Worm (Caenorhabditis elegans) whole organism, midembryonic: Measurements from ENCODE around the gene lim-4.

Source experiments
- T22C8.4 ChIP-seq: fragments of 200-800 bp; sonication (Bioruptor generic); IDR thresholded peaks from 2 replicates; pipeline ENCODE4 v1.3.6; 2022; ENCODE audit warnings: missing genetic modification characterization, missing compliant biosample characterization
- cog-1 ChIP-seq: sonication (generic microtip); optimal IDR thresholded peaks from 2 replicates; lab custom pipeline; 2016; ENCODE audit warnings: missing genetic modification characterization, missing compliant biosample characterization
- flt-1 ChIP-seq: fragments of 200-800 bp; sonication (Bioruptor generic); IDR thresholded peaks from 2 replicates; pipeline ENCODE4 v1.3.6; 2022; ENCODE audit warnings: missing genetic modification characterization, missing compliant biosample characterization
- klf-2 ChIP-seq: fragments of 200-800 bp; sonication (Bioruptor generic); conservative IDR thresholded peaks from 2 replicates; pipeline ENCODE4 v1.3.6; 2022; ENCODE audit warnings: missing genetic modification reagents, missing genetic modification characterization, missing compliant biosample characterization
- med-1 ChIP-seq: sonication (generic microtip); optimal IDR thresholded peaks from 2 replicates; lab custom pipeline; 2017; ENCODE audit warnings: missing genetic modification characterization, mild to moderate bottlenecking, missing compliant biosample characterization, antibody characterized with exemption, missing genetic modification reagents; ENCODE audit not compliant: insufficient read depth
- ref-1 ChIP-seq: fragments of 200-800 bp; sonication (Bioruptor generic); conservative IDR thresholded peaks from 2 replicates; pipeline ENCODE4 v1.3.6; 2022; ENCODE audit warnings: missing genetic modification reagents, missing genetic modification characterization, missing compliant biosample characterization
- tab-1 ChIP-seq: fragments of 200-800 bp; sonication (Bioruptor generic); IDR thresholded peaks from 2 replicates; pipeline ENCODE4 v1.3.6; 2022; ENCODE audit warnings: missing genetic modification characterization, missing compliant biosample characterization
- ztf-23 ChIP-seq: fragments of 200-800 bp; sonication (Bioruptor generic); IDR thresholded peaks from 2 replicates; pipeline ENCODE4 v1.3.6; 2022; ENCODE audit warnings: missing genetic modification reagents, missing genetic modification characterization, missing compliant biosample characterization
- ztf-29 ChIP-seq: fragments of 200-800 bp; sonication (Bioruptor generic); IDR thresholded peaks from 2 replicates; pipeline ENCODE4 v1.3.6; 2022; ENCODE audit warnings: missing genetic modification reagents, missing genetic modification characterization, missing compliant biosample characterization

lim-4 gene

ce11 chrX:3873445-3873844 lies at the start of gene lim-4:
Gene lim-4, minus strand, starts transcription at chrX:3873545.
- no peak for TF ChIP-seq T22C8.4 (GFP tag; lab: Robert Waterston, UW)
- no peak for TF ChIP-seq ref-1 (GFP tag; lab: Robert Waterston, UW)
- no peak for TF ChIP-seq ztf-23 (GFP tag; lab: Robert Waterston, UW)
- TF ChIP-seq tab-1: no peak
- TF ChIP-seq ztf-29 (GFP tag; lab: Robert Waterston, UW): no peak
- no peak for TF ChIP-seq klf-2 (GFP tag; lab: Robert Waterston, UW)
- no peak for TF ChIP-seq cog-1 (tag; lab: Kevin White, UChicago)
- TF ChIP-seq flt-1 (GFP tag; lab: Robert Waterston, UW): no peak
- TF ChIP-seq med-1 (GFP tag; lab: Kevin White, UChicago): no peak

ce11 chrX:3920747-3921146 lies 47.4 kb upstream of the lim-4 start:
- TF ChIP-seq ztf-29 (GFP tag; lab: Robert Waterston, UW) (no peak), flt-1 (GFP tag; lab: Robert Waterston, UW) (no peak), T22C8.4 (GFP tag; lab: Robert Waterston, UW) (no peak), ref-1 (GFP tag; lab: Robert Waterston, UW) (no peak), med-1 (GFP tag; lab: Kevin White, UChicago) (no peak), ztf-23 (GFP tag; lab: Robert Waterston, UW) (no peak), tab-1 (no peak), cog-1 (tag; lab: Kevin White, UChicago) (no peak), klf-2 (GFP tag; lab: Robert Waterston, UW) (no peak)

ce11 chrX:3920101-3920500 lies 46.8 kb upstream of the lim-4 start, which contains the start of gene T22B2.2:
Gene T22B2.2, plus strand, starts transcription at chrX:3920401.
- TF ChIP-seq ztf-29 (GFP tag; lab: Robert Waterston, UW): no peak
- TF ChIP-seq klf-2 (GFP tag; lab: Robert Waterston, UW): no peak
- no peak for TF ChIP-seq ztf-23 (GFP tag; lab: Robert Waterston, UW)
- TF ChIP-seq ref-1 (GFP tag; lab: Robert Waterston, UW): no peak
- TF ChIP-seq tab-1: no peak
- no peak for TF ChIP-seq cog-1 (tag; lab: Kevin White, UChicago)
- no peak for TF ChIP-seq flt-1 (GFP tag; lab: Robert Waterston, UW)
- no peak for TF ChIP-seq T22C8.4 (GFP tag; lab: Robert Waterston, UW)
- no peak for TF ChIP-seq med-1 (GFP tag; lab: Kevin White, UChicago)

ce11 chrX:3919689-3920088 lies 46.3 kb upstream of the lim-4 start:
- no peak for TF ChIP-seq med-1 (GFP tag; lab: Kevin White, UChicago)
- TF ChIP-seq ztf-23 (GFP tag; lab: Robert Waterston, UW): no peak
- TF ChIP-seq klf-2 (GFP tag; lab: Robert Waterston, UW): no peak
- no peak for TF ChIP-seq ref-1 (GFP tag; lab: Robert Waterston, UW)
- TF ChIP-seq ztf-29 (GFP tag; lab: Robert Waterston, UW): no peak
- TF ChIP-seq cog-1 (tag; lab: Kevin White, UChicago): no peak
- TF ChIP-seq tab-1: no peak
- TF ChIP-seq T22C8.4 (GFP tag; lab: Robert Waterston, UW): no peak
- TF ChIP-seq flt-1 (GFP tag; lab: Robert Waterston, UW): no peak

ce11 chrX:3918182-3918581 lies 44.8 kb upstream of the lim-4 start:
- TF ChIP-seq flt-1 (GFP tag; lab: Robert Waterston, UW) (no peak), tab-1 (no peak), klf-2 (GFP tag; lab: Robert Waterston, UW) (no peak), ref-1 (GFP tag; lab: Robert Waterston, UW) (no peak)

ce11 chrX:3917013-3917412 lies 43.7 kb upstream of the lim-4 start, which contains the start of gene T22B2.3:
Gene T22B2.3, plus strand, starts transcription at chrX:3917313.
- TF ChIP-seq med-1 (GFP tag; lab: Kevin White, UChicago): no peak
- TF ChIP-seq T22C8.4 (GFP tag; lab: Robert Waterston, UW): no peak
- TF ChIP-seq ref-1 (GFP tag; lab: Robert Waterston, UW): no peak
- no peak for TF ChIP-seq cog-1 (tag; lab: Kevin White, UChicago)
- TF ChIP-seq flt-1 (GFP tag; lab: Robert Waterston, UW): no peak
- TF ChIP-seq klf-2 (GFP tag; lab: Robert Waterston, UW): no peak
- TF ChIP-seq tab-1: no peak
- TF ChIP-seq ztf-29 (GFP tag; lab: Robert Waterston, UW): no peak
- no peak for TF ChIP-seq ztf-23 (GFP tag; lab: Robert Waterston, UW)

ce11 chrX:3915748-3916147 lies 42.4 kb upstream of the lim-4 start, which contains the start of gene idpp-9:
Gene idpp-9, minus strand, starts transcription at chrX:3915848.
- TF ChIP-seq flt-1 (GFP tag; lab: Robert Waterston, UW) (no peak), ztf-29 (GFP tag; lab: Robert Waterston, UW) (no peak), ref-1 (GFP tag; lab: Robert Waterston, UW) (no peak), ztf-23 (GFP tag; lab: Robert Waterston, UW) (no peak)

- no peak for TF ChIP-seq ztf-23 (GFP tag; lab: Robert Waterston, UW)
- TF ChIP-seq flt-1 (GFP tag; lab: Robert Waterston, UW): peak; percentile 82
- peak; percentile 16 for TF ChIP-seq med-1 (GFP tag; lab: Kevin White, UChicago)
- peak; percentile 70; the same call in 1 of the 2 replicates for TF ChIP-seq klf-2 (GFP tag; lab: Robert Waterston, UW)
- TF ChIP-seq cog-1 (tag; lab: Kevin White, UChicago): no peak
- 0 out of 2 replicates have a peak, but pooled peaks have one; percentile 43 for TF ChIP-seq ref-1 (GFP tag; lab: Robert Waterston, UW)
- TF ChIP-seq T22C8.4 (GFP tag; lab: Robert Waterston, UW): peak; percentile 49; the same call in 1 of the 2 replicates
- peak; percentile 61 for TF ChIP-seq ztf-29 (GFP tag; lab: Robert Waterston, UW)
- peak; percentile 74; the same call in 1 of the 2 replicates for TF ChIP-seq tab-1
Observed at ce11 chrX:3914273-3914672, 40.9 kb upstream of the lim-4 start.

- TF ChIP-seq ref-1 (GFP tag; lab: Robert Waterston, UW) (no peak), klf-2 (GFP tag; lab: Robert Waterston, UW) (no peak), tab-1 (no peak), ztf-23 (GFP tag; lab: Robert Waterston, UW) (no peak), ztf-29 (GFP tag; lab: Robert Waterston, UW) (no peak), med-1 (GFP tag; lab: Kevin White, UChicago) (no peak), T22C8.4 (GFP tag; lab: Robert Waterston, UW) (no peak), cog-1 (tag; lab: Kevin White, UChicago) (no peak), flt-1 (GFP tag; lab: Robert Waterston, UW) (no peak)
Observed at ce11 chrX:3911280-3911679, 37.9 kb upstream of the lim-4 start, which contains the start of gene T22B2.5. Gene T22B2.5, minus strand, starts transcription at chrX:3911380.
